Worm (Caenorhabditis elegans) whole organism, L4 larva: ENCODE results near the gene clec-66.

Source experiments
- F26F4.8 ChIP-seq: fragments of 200-800 bp; sonication (Bioruptor generic); conservative IDR thresholded peaks from 2 replicates; pipeline ENCODE4 v1.3.6; 2022; ENCODE audit warnings: missing genetic modification characterization, missing compliant biosample characterization
- F44E2.7 ChIP-seq: fragments of 200-800 bp; sonication (Bioruptor generic); IDR thresholded peaks from 2 replicates; pipeline ENCODE4 v2.1.2; 2022; ENCODE audit warnings: missing genetic modification characterization, missing compliant biosample characterization
- T26A8.4 ChIP-seq: fragments of 200-800 bp; sonication (Bioruptor generic); IDR thresholded peaks from 2 replicates; pipeline ENCODE4 v1.3.6; 2022; ENCODE audit warnings: missing genetic modification characterization, missing compliant biosample characterization
- Y48G9A.11 ChIP-seq: fragments of 200-800 bp; sonication (Bioruptor generic); IDR thresholded peaks from 2 replicates; pipeline ENCODE4 v1.3.6; 2022; ENCODE audit warnings: missing genetic modification reagents, missing genetic modification characterization, missing compliant biosample characterization
- aha-1 ChIP-seq: fragments of 150-350 bp; peaks from one replicate; lab custom pipeline; 2014; ENCODE audit warnings: missing biosample characterization, missing genetic modification characterization
- ceh-20 ChIP-seq: fragments of 200-800 bp; sonication (Bioruptor generic); IDR thresholded peaks from 2 replicates; pipeline ENCODE4 v1.3.6; 2022; ENCODE audit warnings: missing genetic modification reagents, missing genetic modification characterization, missing compliant biosample characterization
- ceh-62 ChIP-seq: sonication (generic microtip); optimal IDR thresholded peaks from 2 replicates; lab custom pipeline; 2017; ENCODE audit warnings: missing biosample characterization, missing genetic modification characterization
- ces-1 ChIP-seq: fragments of 150-350 bp; sonication (generic microtip); optimal IDR thresholded peaks from 4 replicates; lab custom pipeline; 2014; ENCODE audit warnings: missing biosample characterization, missing genetic modification reagents, missing genetic modification characterization
- cey-2 ChIP-seq: sonication (generic microtip); optimal IDR thresholded peaks from 3 replicates; lab custom pipeline; 2017; ENCODE audit warnings: missing genetic modification characterization, mild to moderate bottlenecking, missing compliant biosample characterization, antibody characterized with exemption, borderline replicate concordance; ENCODE audit not compliant: insufficient read depth
- ctbp-1 ChIP-seq: fragments of 200-800 bp; sonication (Bioruptor generic); IDR thresholded peaks from 2 replicates; pipeline ENCODE4 v1.3.6; 2022; ENCODE audit warnings: missing genetic modification reagents, missing genetic modification characterization, missing compliant biosample characterization
- daf-12 ChIP-seq: fragments of 150-350 bp; optimal IDR thresholded peaks from 2 replicates; lab custom pipeline; 2014; ENCODE audit warnings: missing biosample characterization, missing genetic modification reagents, missing genetic modification characterization
- dmd-8 ChIP-seq: fragments of 200-800 bp; sonication (Bioruptor generic); IDR thresholded peaks from 2 replicates; pipeline ENCODE4 v1.3.6; 2022; ENCODE audit warnings: missing genetic modification characterization, missing compliant biosample characterization
- duxl-1 ChIP-seq: sonication (generic microtip); optimal IDR thresholded peaks from 2 replicates; lab custom pipeline; 2016; ENCODE audit warnings: mild to moderate bottlenecking, missing genetic modification characterization, moderate library complexity, missing compliant biosample characterization; ENCODE audit not compliant: poor library complexity
- egl-43 ChIP-seq: fragments of 200-800 bp; sonication (Bioruptor generic); IDR thresholded peaks from 2 replicates; pipeline ENCODE4 v1.3.6; 2022; ENCODE audit warnings: missing genetic modification reagents, missing genetic modification characterization, missing compliant biosample characterization
- gei-8 ChIP-seq: fragments of 200-800 bp; sonication (Bioruptor generic); optimal IDR thresholded peaks from 2 replicates; lab custom pipeline; 2018; ENCODE audit warnings: mild to moderate bottlenecking, missing genetic modification characterization, missing compliant biosample characterization
- hif-1 ChIP-seq, 2 experiments: sonication (generic microtip); optimal IDR thresholded peaks; 2 replicates each; lab custom pipeline; 2016 to 2017; ENCODE audit warnings: missing compliant biosample characterization in 2 of 2, missing genetic modification characterization in 2 of 2, missing genetic modification reagents in 2 of 2, missing genotype in 2 of 2, mild to moderate bottlenecking in 1 of 2
- lim-7 ChIP-seq: fragments of 200-800 bp; sonication (Bioruptor generic); IDR thresholded peaks from 2 replicates; pipeline ENCODE4 v1.3.6; 2022; ENCODE audit warnings: missing genetic modification characterization, missing compliant biosample characterization
- lin-29 ChIP-seq: fragments of 200-800 bp; sonication (Bioruptor generic); IDR thresholded peaks from 2 replicates; pipeline ENCODE4 v1.3.6; 2022; ENCODE audit warnings: missing genetic modification reagents, missing genetic modification characterization, missing compliant biosample characterization
- lin-38 ChIP-seq: fragments of 200-800 bp; sonication (Bioruptor generic); IDR thresholded peaks from 2 replicates; pipeline ENCODE4 v1.3.6; 2022; ENCODE audit warnings: missing genetic modification reagents, missing genetic modification characterization, missing compliant biosample characterization
- lir-3 ChIP-seq: sonication (generic microtip); optimal IDR thresholded peaks from 2 replicates; lab custom pipeline; 2016; ENCODE audit warnings: mild to moderate bottlenecking, missing genetic modification characterization, missing compliant biosample characterization
- lsy-2 ChIP-seq, 2 experiments: fragments of 150-350 bp in 1 of 2; sonication (generic microtip) in 1 of 2; optimal IDR thresholded peaks; 2 replicates each; lab custom pipeline; 2014 to 2017; ENCODE audit warnings: missing biosample characterization in 2 of 2, missing genetic modification characterization in 2 of 2
- madf-5 ChIP-seq, 2 experiments: fragments of 200-800 bp; sonication (Bioruptor generic); IDR thresholded peaks; 2 replicates each; pipeline ENCODE4 v1.3.6; 2022; ENCODE audit warnings: missing compliant biosample characterization in 2 of 2, missing genetic modification characterization in 2 of 2
- madf-9 ChIP-seq: fragments of 200-800 bp; sonication (Bioruptor generic); conservative IDR thresholded peaks from 2 replicates; pipeline ENCODE4 v1.3.6; 2022; ENCODE audit warnings: missing genetic modification reagents, missing genetic modification characterization, missing compliant biosample characterization
- mdl-1 ChIP-seq, 2 experiments: fragments of 150-350 bp in 1 of 2; sonication (generic microtip) in 1 of 2; optimal IDR thresholded peaks; 2 replicates each; lab custom pipeline; 2014 to 2017; ENCODE audit warnings: missing biosample characterization in 2 of 2, missing genetic modification characterization in 2 of 2
- mdt-29 ChIP-seq: fragments of 200-800 bp; sonication (Bioruptor generic); IDR thresholded peaks from 2 replicates; pipeline ENCODE4 v1.3.6; 2022; ENCODE audit warnings: missing genetic modification reagents, missing genetic modification characterization, missing compliant biosample characterization
- mep-1 ChIP-seq: fragments of 150-350 bp; sonication (generic microtip); optimal IDR thresholded peaks from 3 replicates; lab custom pipeline; 2014; ENCODE audit warnings: missing biosample characterization, missing genetic modification characterization
- mxl-2 ChIP-seq: fragments of 200-800 bp; sonication (Bioruptor generic); conservative IDR thresholded peaks from 2 replicates; pipeline ENCODE4 v1.3.6; 2022; ENCODE audit warnings: missing genetic modification reagents, missing genetic modification characterization, missing compliant biosample characterization
- nhr-11 ChIP-seq: fragments of 150-350 bp; optimal IDR thresholded peaks from 2 replicates; lab custom pipeline; 2014; ENCODE audit warnings: missing biosample characterization, missing genetic modification characterization
- nhr-111 ChIP-seq: fragments of 200-800 bp; sonication (Bioruptor generic); optimal IDR thresholded peaks from 2 replicates; lab custom pipeline; 2018; ENCODE audit warnings: mild to moderate bottlenecking, missing genetic modification characterization, missing compliant biosample characterization
- nhr-237 ChIP-seq: sonication (generic microtip); optimal IDR thresholded peaks from 2 replicates; lab custom pipeline; 2017; ENCODE audit warnings: missing biosample characterization, missing genetic modification characterization
- nhr-28 ChIP-seq: fragments of 150-350 bp; optimal IDR thresholded peaks from 2 replicates; lab custom pipeline; 2014; ENCODE audit warnings: missing biosample characterization, missing genetic modification characterization
- nhr-41 ChIP-seq: fragments of 200-800 bp; sonication (Bioruptor generic); IDR thresholded peaks from 2 replicates; pipeline ENCODE4 v1.3.6; 2022; ENCODE audit warnings: missing genetic modification reagents, missing genetic modification characterization, missing compliant biosample characterization
- nhr-42 ChIP-seq: fragments of 200-800 bp; sonication (Bioruptor generic); IDR thresholded peaks from 2 replicates; pipeline ENCODE4 v1.3.6; 2022; ENCODE audit warnings: missing genetic modification characterization, missing compliant biosample characterization
- nhr-6 ChIP-seq: fragments of 150-350 bp; optimal IDR thresholded peaks from 2 replicates; lab custom pipeline; 2014; ENCODE audit warnings: missing biosample characterization, missing genetic modification characterization
- nhr-76 ChIP-seq: fragments of 150-350 bp; optimal IDR thresholded peaks from 2 replicates; lab custom pipeline; 2014; ENCODE audit warnings: missing biosample characterization, missing genetic modification characterization
- pha-4 ChIP-seq, 2 experiments: fragments of 150-350 bp in 1 of 2; fragments of 200-800 bp in 1 of 2; sonication (Bioruptor generic) in 1 of 2; IDR thresholded peaks in 1 of 2; optimal IDR thresholded peaks in 1 of 2; 2 replicates each; pipeline versions ENCODE4 v1.3.6 to Lab custom; 2014 to 2022; ENCODE audit warnings: missing genetic modification characterization in 2 of 2, missing genetic modification reagents in 2 of 2, missing biosample characterization in 1 of 2, missing compliant biosample characterization in 1 of 2
- php-3 ChIP-seq: fragments of 200-800 bp; sonication (Bioruptor generic); IDR thresholded peaks from 2 replicates; pipeline ENCODE4 v1.3.6; 2022; ENCODE audit warnings: missing genetic modification reagents, missing genetic modification characterization, missing compliant biosample characterization
- sdz-12 ChIP-seq: fragments of 200-800 bp; sonication (Bioruptor generic); optimal IDR thresholded peaks from 2 replicates; lab custom pipeline; 2018; ENCODE audit warnings: mild to moderate bottlenecking, missing genetic modification characterization, missing compliant biosample characterization
- spr-3 ChIP-seq: fragments of 200-800 bp; sonication (Bioruptor generic); optimal IDR thresholded peaks from 2 replicates; lab custom pipeline; 2018; ENCODE audit warnings: mild to moderate bottlenecking, missing genetic modification characterization, missing compliant biosample characterization
- tra-1 ChIP-seq: fragments of 200-800 bp; sonication (Bioruptor generic); IDR thresholded peaks from 2 replicates; pipeline ENCODE4 v1.3.6; 2022; ENCODE audit warnings: missing genetic modification reagents, missing genetic modification characterization, missing compliant biosample characterization
- unc-130 ChIP-seq: sonication (generic microtip); optimal IDR thresholded peaks from 2 replicates; lab custom pipeline; 2016; ENCODE audit warnings: missing genetic modification reagents, missing genetic modification characterization, missing compliant biosample characterization
- unc-62 ChIP-seq, 3 experiments: fragments of 150-350 bp in 1 of 3; sonication (generic microtip); optimal IDR thresholded peaks in 2 of 3; peaks in 1 of 3; 1 replicate in 1 of 3; 2 replicates in 2 of 3; lab custom pipeline; 2014 to 2017; ENCODE audit warnings: missing biosample characterization in 3 of 3, missing genetic modification characterization in 3 of 3, missing genetic modification reagents in 3 of 3, missing genotype in 1 of 3
- zfp-2 ChIP-seq: sonication (generic microtip); optimal IDR thresholded peaks from 2 replicates; lab custom pipeline; 2016; ENCODE audit warnings: mild to moderate bottlenecking, missing genetic modification characterization, missing compliant biosample characterization
- zfp-3 ChIP-seq: fragments of 200-800 bp; sonication (Bioruptor generic); conservative IDR thresholded peaks from 2 replicates; pipeline ENCODE4 v1.3.6; 2022; ENCODE audit warnings: missing genetic modification reagents, missing genetic modification characterization, missing compliant biosample characterization
- ztf-11 ChIP-seq: fragments of 150-350 bp; optimal IDR thresholded peaks from 2 replicates; lab custom pipeline; 2014; ENCODE audit warnings: missing biosample characterization, missing genetic modification characterization

Gene clec-66

DNA sequence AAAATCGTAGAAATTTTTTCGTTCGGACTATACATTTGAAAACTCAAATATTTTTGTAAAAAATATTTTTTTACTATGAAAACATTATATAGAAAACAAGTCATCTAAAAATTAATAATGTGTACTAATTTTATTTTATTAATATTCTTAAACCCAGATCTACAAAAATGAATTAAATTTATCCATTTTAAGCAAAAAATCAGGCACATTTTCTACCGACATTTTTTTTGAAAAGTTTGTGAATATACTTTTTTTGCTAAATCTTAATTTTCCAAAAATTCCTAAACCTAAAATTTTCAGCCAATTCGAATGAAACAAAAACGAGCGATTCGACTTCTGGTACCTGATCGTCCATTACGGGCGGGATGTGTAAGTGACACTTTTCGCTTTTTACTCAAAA lies 35.6 kb downstream of the clec-66 start, which contains the start of gene arrd-10 (continued):
- TF ChIP-seq lsy-2 (tag; optimal IDR thresholded peaks at IDR 0.05; lab: Kevin White, UChicago) (no peak), mep-1 (no peak), nhr-111 (no peak)

DNA sequence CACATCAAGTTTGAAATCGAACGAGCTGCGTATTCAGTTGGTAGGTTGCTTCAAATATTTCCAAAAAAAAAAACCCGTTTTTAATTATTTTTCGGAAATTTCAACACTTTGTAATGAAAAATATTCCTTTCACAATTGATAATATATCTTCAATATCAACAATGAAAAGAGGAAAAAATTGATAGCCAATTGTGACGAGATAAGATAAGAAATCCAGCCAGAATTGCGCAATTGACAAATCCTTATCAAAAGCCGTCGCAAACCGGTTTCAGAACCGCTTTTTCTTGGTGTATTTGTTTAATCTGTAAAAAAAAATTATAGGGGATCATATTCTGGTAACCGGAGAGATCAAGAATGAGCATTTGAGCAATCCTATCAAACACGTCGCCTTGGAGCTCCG lies 38.3 kb downstream of the clec-66 start:
- TF ChIP-seq nhr-28 (tag; lab: Kevin White, UChicago) (peak; percentile 22), pha-4 (GFP tag; IDR thresholded peaks at IDR 0.05; lab: Robert Waterston, UW) (no peak), pha-4 (tag; optimal IDR thresholded peaks at IDR 0.05; lab: Kevin White, UChicago) (no peak), ctbp-1 (GFP tag; lab: Robert Waterston, UW) (no peak), unc-130 (no peak)

DNA sequence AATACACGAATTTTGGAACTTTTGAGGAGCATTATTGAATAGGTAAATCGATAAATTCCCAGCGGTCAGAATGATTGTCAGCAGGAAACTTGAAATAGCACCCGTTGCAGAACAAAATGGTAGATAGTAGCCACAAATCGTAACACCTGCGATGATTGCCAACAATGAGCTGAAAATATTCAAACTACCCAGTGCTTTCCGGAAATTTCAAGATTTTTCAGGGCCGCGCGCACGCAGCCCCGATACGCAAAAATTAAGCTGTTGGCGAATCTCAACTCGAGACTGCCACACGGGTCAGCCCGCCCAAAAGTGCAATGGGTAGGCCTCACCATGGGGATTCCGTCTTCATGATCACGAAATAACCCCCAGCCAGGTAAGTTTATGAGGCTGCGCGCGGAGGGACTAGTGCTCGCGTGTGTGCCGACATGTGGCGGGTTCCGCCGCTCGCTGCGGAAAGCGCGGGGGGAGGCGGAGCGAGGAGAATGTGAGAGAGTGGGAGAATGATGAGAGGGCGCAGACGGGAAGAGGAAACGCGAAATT lies 40.5 kb downstream of the clec-66 start:
- TF ChIP-seq zfp-2 (tag; lab: Kevin White, UChicago) = peak; percentile 83
- TF ChIP-seq mxl-2 (GFP tag; lab: Robert Waterston, UW) = peak; percentile 58; the same call in 1 of the 2 replicates
- TF ChIP-seq F44E2.7 (GFP tag; lab: Robert Waterston, UW) = peak; percentile 84
- TF ChIP-seq hif-1 (tag; optimal IDR thresholded peaks at IDR 0.05; lab: Kevin White, UChicago) = peak; percentile 70 to 81
- TF ChIP-seq nhr-76 (tag; lab: Kevin White, UChicago) = no peak
- peak; percentile 4 for TF ChIP-seq ces-1 (GFP tag; lab: Kevin White, UChicago)
- peak; percentile 95 for TF ChIP-seq nhr-111
- TF ChIP-seq tra-1 = peak; percentile 91
- peak; percentile 90 for TF ChIP-seq Y48G9A.11 (GFP tag; lab: Robert Waterston, UW)
- no peak for TF ChIP-seq ztf-11
- peak; percentile 90 for TF ChIP-seq gei-8
- peak; percentile 86 to 95 for TF ChIP-seq mdl-1 (tag; optimal IDR thresholded peaks at IDR 0.05; lab: Kevin White, UChicago)
- TF ChIP-seq unc-130 = peak; percentile 90
- peak; percentile 89 for TF ChIP-seq nhr-41 (GFP tag; lab: Robert Waterston, UW)
- peak; percentile 82 for TF ChIP-seq lir-3 (tag; lab: Kevin White, UChicago)
- peak; percentile 88 for TF ChIP-seq sdz-12
- peak; percentile 88 for TF ChIP-seq lin-38 (GFP tag; lab: Robert Waterston, UW)
- no peak for TF ChIP-seq F26F4.8 (GFP tag; lab: Robert Waterston, UW)
- peak; percentile 95 for TF ChIP-seq pha-4 (GFP tag; IDR thresholded peaks at IDR 0.05; lab: Robert Waterston, UW)
- TF ChIP-seq pha-4 (tag; optimal IDR thresholded peaks at IDR 0.05; lab: Kevin White, UChicago) = no peak
- TF ChIP-seq aha-1 (tag; lab: Kevin White, UChicago) = peak; percentile 100
- peak; percentile 91 for TF ChIP-seq zfp-3
- peak; percentile 98 for TF ChIP-seq madf-9
- TF ChIP-seq egl-43 (GFP tag; lab: Robert Waterston, UW) = peak; percentile 96
- no peak for TF ChIP-seq cey-2 (tag; lab: Kevin White, UChicago)
- peak; percentile 94 for TF ChIP-seq nhr-42 (GFP tag; lab: Robert Waterston, UW)
- peak; percentile 73 for TF ChIP-seq ceh-20 (GFP tag; lab: Robert Waterston, UW)
- no peak for TF ChIP-seq ceh-62 (tag; lab: Kevin White, UChicago)
- TF ChIP-seq php-3 = peak; percentile 87
- peak; percentile 60 for TF ChIP-seq nhr-11 (tag; lab: Kevin White, UChicago)
- peak; percentile 82 for TF ChIP-seq lim-7 (GFP tag; lab: Robert Waterston, UW)
- peak; percentile 31 for TF ChIP-seq nhr-237
- TF ChIP-seq lin-29 (GFP tag; lab: Robert Waterston, UW) = peak; percentile 68; the same call in 1 of the 2 replicates
- peak in 1 of 2 experiments; percentile 94 for TF ChIP-seq unc-62 (GFP tag; optimal IDR thresholded peaks at IDR 0.05 in 1 of 2; lab: Kevin White, UChicago)
- no peak for TF ChIP-seq unc-62 (tag; optimal IDR thresholded peaks at IDR 0.05; lab: Kevin White, UChicago)
- peak; percentile 95 for TF ChIP-seq spr-3
- peak; percentile 96 for TF ChIP-seq mdt-29 (GFP tag; lab: Robert Waterston, UW)
- TF ChIP-seq duxl-1 (tag; lab: Kevin White, UChicago) = peak; percentile 91
- peak; percentile 87 for TF ChIP-seq nhr-6 (tag; lab: Kevin White, UChicago)
- peak; percentile 99 for TF ChIP-seq T26A8.4 (GFP tag; lab: Robert Waterston, UW)
- TF ChIP-seq madf-5 (GFP tag; IDR thresholded peaks at IDR 0.05; lab: Robert Waterston, UW) = peak; percentile 90 to 93
- peak; percentile 71 for TF ChIP-seq dmd-8 (GFP tag; lab: Robert Waterston, UW)
- no peak for TF ChIP-seq daf-12 (tag; lab: Kevin White, UChicago)
